Fruit fly (Drosophila melanogaster) whole organism, pupa: ENCODE measurements around the gene faf.

Experiments
- CG10348 ChIP-seq: fragments of 200-800 bp; sonication (Bioruptor generic); IDR thresholded peaks from 2 replicates; pipeline ENCODE4 v1.3.6; 2022; ENCODE audit warnings: missing biosample characterization, missing genetic modification characterization
- CG13204 ChIP-seq: fragments of 200-800 bp; sonication (Bioruptor generic); optimal IDR thresholded peaks from 2 replicates; lab custom pipeline; 2018; ENCODE audit warnings: missing biosample characterization, mild to moderate bottlenecking, missing genetic modification characterization, moderate library complexity
- CG15710 ChIP-seq: fragments of 200-800 bp; sonication (Bioruptor generic); optimal IDR thresholded peaks from 2 replicates; lab custom pipeline; 2018; ENCODE audit warnings: missing biosample characterization, mild to moderate bottlenecking, missing genetic modification characterization, moderate library complexity
- CG17806 ChIP-seq: fragments of 200-800 bp; sonication (Bioruptor generic); optimal IDR thresholded peaks from 2 replicates; lab custom pipeline; 2018; ENCODE audit warnings: missing biosample characterization, mild to moderate bottlenecking, missing genetic modification characterization, moderate library complexity
- CG4496 ChIP-seq: fragments of 200-800 bp; sonication (Bioruptor generic); IDR thresholded peaks from 3 replicates; pipeline ENCODE4 v1.3.6; 2022; ENCODE audit warnings: missing biosample characterization, missing genetic modification characterization
- CG9948 ChIP-seq: fragments of 200-800 bp; sonication (Bioruptor generic); optimal IDR thresholded peaks from 2 replicates; lab custom pipeline; 2018; ENCODE audit warnings: missing biosample characterization, mild to moderate bottlenecking, missing genetic modification characterization, moderate library complexity
- EcR ChIP-seq: fragments of 200-800 bp; sonication (Bioruptor generic); optimal IDR thresholded peaks from 3 replicates; lab custom pipeline; 2019; ENCODE audit warnings: missing biosample characterization, missing genetic modification characterization, mild to moderate bottlenecking, moderate library complexity, missing genetic modification reagents
- Ets98B ChIP-seq: fragments of 200-800 bp; sonication (Bioruptor generic); IDR thresholded peaks from 2 replicates; pipeline ENCODE4 v1.3.6; 2022; ENCODE audit warnings: missing biosample characterization, missing genetic modification characterization
- Pif1B ChIP-seq: fragments of 200-800 bp; sonication (Bioruptor generic); optimal IDR thresholded peaks from 3 replicates; lab custom pipeline; 2016; ENCODE audit warnings: missing biosample characterization, missing genetic modification characterization
- fd96Ca ChIP-seq: fragments of 200-800 bp; sonication (Bioruptor generic); IDR thresholded peaks from 3 replicates; pipeline ENCODE4 v1.3.6; 2022; ENCODE audit warnings: missing biosample characterization, missing genetic modification characterization
- gl ChIP-seq: fragments of 200-800 bp; sonication (Bioruptor generic); optimal IDR thresholded peaks from 2 replicates; lab custom pipeline; 2018; ENCODE audit warnings: missing biosample characterization, mild to moderate bottlenecking, missing genetic modification characterization

DNA sequence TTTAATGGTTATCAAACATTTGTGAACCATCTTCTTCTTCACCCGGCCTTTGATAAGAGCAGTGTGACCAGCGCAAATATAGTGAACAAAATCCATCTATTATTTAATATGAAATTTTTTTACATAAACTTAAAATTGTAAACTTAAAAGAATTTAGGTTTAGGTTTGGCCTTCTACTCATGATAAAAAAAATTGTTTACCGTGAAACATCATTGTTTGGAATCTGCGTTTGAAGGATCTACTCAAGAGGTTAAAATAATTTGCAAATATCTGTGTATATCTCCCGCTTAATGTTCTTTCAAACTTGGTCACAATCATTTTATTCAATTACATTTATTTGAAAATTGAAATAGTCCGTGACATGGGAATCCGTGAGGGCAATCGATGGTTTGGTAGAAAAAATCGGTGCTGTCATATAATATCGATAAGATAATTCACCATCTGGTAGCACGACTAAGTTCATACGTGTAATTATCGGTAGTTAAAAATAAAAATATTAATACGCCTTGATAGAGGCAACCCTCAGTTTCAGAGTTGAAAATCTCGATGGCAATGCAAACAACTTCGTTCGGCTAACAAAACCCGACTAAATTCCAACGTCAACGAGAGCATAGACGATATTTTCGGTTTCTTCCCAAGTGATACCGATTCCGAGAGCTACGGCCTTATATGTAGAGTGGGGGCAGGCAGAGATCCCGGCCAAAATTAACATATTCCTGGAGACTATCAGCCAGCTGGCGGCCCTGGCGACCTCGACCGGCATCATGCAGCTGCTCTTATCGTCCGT is 4.8 kb upstream of the faf start, which contains the start of the genes betaGlu and sip3:
- TF ChIP-seq gl (tag; lab: Kevin White, UChicago) (no peak), EcR (GFP tag; lab: Kevin White, UChicago) (no peak), CG13204 (GFP tag; lab: Kevin White, UChicago) (no peak), CG4496 (GFP tag; lab: Robert Waterston, UW) (no peak), Pif1B (GFP tag; lab: Kevin White, UChicago) (peak; percentile 5), CG15710 (tag; lab: Kevin White, UChicago) (no peak), CG9948 (tag; lab: Kevin White, UChicago) (no peak), fd96Ca (GFP tag; lab: Robert Waterston, UW) (no peak), CG10348 (GFP tag; lab: Robert Waterston, UW) (no peak), CG17806 (no peak), Ets98B (GFP tag; lab: Robert Waterston, UW) (no peak)
